Worm (Caenorhabditis elegans) whole organism, L4 larva: ENCODE results near the gene asp-3.

Experiments used
- aly-2 ChIP-seq: sonication (generic microtip); optimal IDR thresholded peaks from 2 replicates; lab custom pipeline; 2018; ENCODE audit warnings: missing biosample characterization, missing genetic modification characterization
- duxl-1 ChIP-seq: sonication (generic microtip); optimal IDR thresholded peaks from 2 replicates; lab custom pipeline; 2016; ENCODE audit warnings: mild to moderate bottlenecking, missing genetic modification characterization, moderate library complexity, missing compliant biosample characterization; ENCODE audit not compliant: poor library complexity
- nhr-6 ChIP-seq: fragments of 150-350 bp; optimal IDR thresholded peaks from 2 replicates; lab custom pipeline; 2014; ENCODE audit warnings: missing biosample characterization, missing genetic modification characterization
- pha-4 ChIP-seq, 2 experiments: fragments of 150-350 bp in 1 of 2; fragments of 200-800 bp in 1 of 2; sonication (Bioruptor generic) in 1 of 2; IDR thresholded peaks in 1 of 2; optimal IDR thresholded peaks in 1 of 2; 2 replicates each; pipeline versions ENCODE4 v1.3.6 to Lab custom; 2014 to 2022; ENCODE audit warnings: missing genetic modification characterization in 2 of 2, missing genetic modification reagents in 2 of 2, missing biosample characterization in 1 of 2, missing compliant biosample characterization in 1 of 2
- zag-1 ChIP-seq: fragments of 150-350 bp; optimal IDR thresholded peaks from 2 replicates; lab custom pipeline; 2014; ENCODE audit warnings: missing biosample characterization, missing genetic modification characterization

- TF ChIP-seq pha-4 (GFP tag; IDR thresholded peaks at IDR 0.05; lab: Robert Waterston, UW) = no peak
- TF ChIP-seq pha-4 (tag; optimal IDR thresholded peaks at IDR 0.05; lab: Kevin White, UChicago) = no peak
- TF ChIP-seq nhr-6 = no peak
- no peak for TF ChIP-seq aly-2 (tag; lab: Kevin White, UChicago)
- no peak for TF ChIP-seq zag-1
- TF ChIP-seq duxl-1 (tag; lab: Kevin White, UChicago) = no peak
Observed at ce11 chrX:6784181-6784580, 6.7 kb upstream of the asp-3 start, which contains the start of gene bgal-2.
